Worm (Caenorhabditis elegans) whole organism, L4 larva: ENCODE results near the gene rpl-34.
A peak's percentile ranks its signal among the peaks of the same experiment; 100 is the strongest.

Source experiments
- D1046.2 ChIP-seq: fragments of 200-800 bp; sonication (Bioruptor generic); IDR thresholded peaks from 2 replicates; pipeline ENCODE4 v1.3.6; 2022; ENCODE audit warnings: missing genetic modification characterization, missing compliant biosample characterization
- F26F4.8 ChIP-seq: fragments of 200-800 bp; sonication (Bioruptor generic); conservative IDR thresholded peaks from 2 replicates; pipeline ENCODE4 v1.3.6; 2022; ENCODE audit warnings: missing genetic modification characterization, missing compliant biosample characterization
- T20F7.1 ChIP-seq: fragments of 200-800 bp; sonication (Bioruptor generic); optimal IDR thresholded peaks from 2 replicates; lab custom pipeline; 2018; ENCODE audit warnings: mild to moderate bottlenecking, missing genetic modification characterization, missing compliant biosample characterization
- Y105C5A.15 ChIP-seq: fragments of 200-800 bp; sonication (Bioruptor generic); IDR thresholded peaks from 2 replicates; pipeline ENCODE4 v1.3.6; 2022; ENCODE audit warnings: missing genetic modification characterization, missing compliant biosample characterization
- Y48G9A.11 ChIP-seq: fragments of 200-800 bp; sonication (Bioruptor generic); IDR thresholded peaks from 2 replicates; pipeline ENCODE4 v1.3.6; 2022; ENCODE audit warnings: missing genetic modification reagents, missing genetic modification characterization, missing compliant biosample characterization
- attf-4 ChIP-seq: sonication (generic microtip); optimal IDR thresholded peaks from 3 replicates; lab custom pipeline; 2017; ENCODE audit warnings: missing biosample characterization, missing genetic modification characterization
- ceh-20 ChIP-seq: fragments of 200-800 bp; sonication (Bioruptor generic); IDR thresholded peaks from 2 replicates; pipeline ENCODE4 v1.3.6; 2022; ENCODE audit warnings: missing genetic modification reagents, missing genetic modification characterization, missing compliant biosample characterization
- ces-1 ChIP-seq: fragments of 150-350 bp; sonication (generic microtip); optimal IDR thresholded peaks from 4 replicates; lab custom pipeline; 2014; ENCODE audit warnings: missing biosample characterization, missing genetic modification reagents, missing genetic modification characterization
- daf-16 ChIP-seq, 3 experiments: sonication (generic microtip); optimal IDR thresholded peaks; 2 replicates each; lab custom pipeline; 2016 to 2017; ENCODE audit warnings: missing genetic modification characterization in 3 of 3, missing genetic modification reagents in 3 of 3, mild to moderate bottlenecking in 2 of 3, missing compliant biosample characterization in 2 of 3, missing biosample characterization in 1 of 3, moderate library complexity in 1 of 3
- dmd-6 ChIP-seq: fragments of 200-800 bp; sonication (Bioruptor generic); IDR thresholded peaks from 2 replicates; pipeline ENCODE4 v1.3.6; 2022; ENCODE audit warnings: missing genetic modification reagents, missing genetic modification characterization, missing compliant biosample characterization
- dmd-8 ChIP-seq: fragments of 200-800 bp; sonication (Bioruptor generic); IDR thresholded peaks from 2 replicates; pipeline ENCODE4 v1.3.6; 2022; ENCODE audit warnings: missing genetic modification characterization, missing compliant biosample characterization
- dmd-9 ChIP-seq: fragments of 200-800 bp; sonication (Bioruptor generic); IDR thresholded peaks from 2 replicates; pipeline ENCODE4 v1.3.6; 2022; ENCODE audit warnings: missing genetic modification reagents, missing genetic modification characterization, missing compliant biosample characterization
- dpl-1 ChIP-seq: fragments of 150-350 bp; optimal IDR thresholded peaks from 2 replicates; lab custom pipeline; 2014; ENCODE audit warnings: missing biosample characterization, missing genetic modification reagents, missing genetic modification characterization
- dve-1 ChIP-seq: sonication (generic microtip); optimal IDR thresholded peaks from 2 replicates; lab custom pipeline; 2017; ENCODE audit warnings: antibody characterized with exemption, mild to moderate bottlenecking, missing genetic modification characterization, missing compliant biosample characterization; ENCODE audit not compliant: insufficient read depth
- egl-43 ChIP-seq: fragments of 200-800 bp; sonication (Bioruptor generic); IDR thresholded peaks from 2 replicates; pipeline ENCODE4 v1.3.6; 2022; ENCODE audit warnings: missing genetic modification reagents, missing genetic modification characterization, missing compliant biosample characterization
- hif-1 ChIP-seq, 2 experiments: sonication (generic microtip); optimal IDR thresholded peaks; 2 replicates each; lab custom pipeline; 2016 to 2017; ENCODE audit warnings: missing compliant biosample characterization in 2 of 2, missing genetic modification characterization in 2 of 2, missing genetic modification reagents in 2 of 2, missing genotype in 2 of 2, mild to moderate bottlenecking in 1 of 2
- hlh-11 ChIP-seq: fragments of 200-800 bp; sonication (Bioruptor generic); optimal IDR thresholded peaks from 2 replicates; lab custom pipeline; 2018; ENCODE audit warnings: mild to moderate bottlenecking, missing genetic modification characterization, missing compliant biosample characterization
- lin-39 ChIP-seq: fragments of 150-350 bp; optimal IDR thresholded peaks from 2 replicates; lab custom pipeline; 2014; ENCODE audit warnings: missing biosample characterization, missing genetic modification reagents, missing genetic modification characterization
- lsy-2 ChIP-seq, 2 experiments: fragments of 150-350 bp in 1 of 2; sonication (generic microtip) in 1 of 2; optimal IDR thresholded peaks; 2 replicates each; lab custom pipeline; 2014 to 2017; ENCODE audit warnings: missing biosample characterization in 2 of 2, missing genetic modification characterization in 2 of 2
- mep-1 ChIP-seq: fragments of 150-350 bp; sonication (generic microtip); optimal IDR thresholded peaks from 3 replicates; lab custom pipeline; 2014; ENCODE audit warnings: missing biosample characterization, missing genetic modification characterization
- mes-2 ChIP-seq: sonication (generic microtip); optimal IDR thresholded peaks from 2 replicates; lab custom pipeline; 2016; ENCODE audit warnings: missing genotype, mild to moderate bottlenecking, missing genetic modification characterization, missing compliant biosample characterization; ENCODE audit not compliant: poor library complexity, severe bottlenecking
- nhr-111 ChIP-seq: fragments of 200-800 bp; sonication (Bioruptor generic); optimal IDR thresholded peaks from 2 replicates; lab custom pipeline; 2018; ENCODE audit warnings: mild to moderate bottlenecking, missing genetic modification characterization, missing compliant biosample characterization
- nhr-237 ChIP-seq: sonication (generic microtip); optimal IDR thresholded peaks from 2 replicates; lab custom pipeline; 2017; ENCODE audit warnings: missing biosample characterization, missing genetic modification characterization
- nhr-28 ChIP-seq: fragments of 150-350 bp; optimal IDR thresholded peaks from 2 replicates; lab custom pipeline; 2014; ENCODE audit warnings: missing biosample characterization, missing genetic modification characterization
- nhr-48 ChIP-seq: sonication (generic microtip); optimal IDR thresholded peaks from 2 replicates; lab custom pipeline; 2016; ENCODE audit warnings: mild to moderate bottlenecking, missing genetic modification characterization, missing compliant biosample characterization
- nhr-6 ChIP-seq: fragments of 150-350 bp; optimal IDR thresholded peaks from 2 replicates; lab custom pipeline; 2014; ENCODE audit warnings: missing biosample characterization, missing genetic modification characterization
- php-3 ChIP-seq: fragments of 200-800 bp; sonication (Bioruptor generic); IDR thresholded peaks from 2 replicates; pipeline ENCODE4 v1.3.6; 2022; ENCODE audit warnings: missing genetic modification reagents, missing genetic modification characterization, missing compliant biosample characterization
- sdz-12 ChIP-seq: fragments of 200-800 bp; sonication (Bioruptor generic); optimal IDR thresholded peaks from 2 replicates; lab custom pipeline; 2018; ENCODE audit warnings: mild to moderate bottlenecking, missing genetic modification characterization, missing compliant biosample characterization
- snpc-1.2 ChIP-seq: fragments of 200-800 bp; sonication (Bioruptor generic); IDR thresholded peaks from 2 replicates; pipeline ENCODE4 v1.3.6; 2022; ENCODE audit warnings: missing genetic modification reagents, missing genetic modification characterization, missing compliant biosample characterization
- spr-1 ChIP-seq: sonication (generic microtip); optimal IDR thresholded peaks from 2 replicates; lab custom pipeline; 2016; ENCODE audit warnings: mild to moderate bottlenecking, missing genetic modification characterization, missing compliant biosample characterization
- unc-130 ChIP-seq: sonication (generic microtip); optimal IDR thresholded peaks from 2 replicates; lab custom pipeline; 2016; ENCODE audit warnings: missing genetic modification reagents, missing genetic modification characterization, missing compliant biosample characterization
- unc-62 ChIP-seq, 3 experiments: fragments of 150-350 bp in 1 of 3; sonication (generic microtip); optimal IDR thresholded peaks in 2 of 3; peaks in 1 of 3; 1 replicate in 1 of 3; 2 replicates in 2 of 3; lab custom pipeline; 2014 to 2017; ENCODE audit warnings: missing biosample characterization in 3 of 3, missing genetic modification characterization in 3 of 3, missing genetic modification reagents in 3 of 3, missing genotype in 1 of 3
- ztf-7 ChIP-seq: fragments of 150-350 bp; optimal IDR thresholded peaks from 2 replicates; lab custom pipeline; 2014; ENCODE audit warnings: missing biosample characterization, missing genetic modification characterization

The rpl-34 gene

ce11 chrIV:12275892-12276291, 7.1 kb downstream of the rpl-34 start, which contains the start of gene vps-8:
TSS of gene vps-8 (minus strand) at chrIV:12275992.
- TF ChIP-seq dmd-6 (GFP tag; lab: Robert Waterston, UW), result no peak
- no peak for TF ChIP-seq dmd-9 (GFP tag; lab: Robert Waterston, UW)
- TF ChIP-seq nhr-6 (tag; lab: Kevin White, UChicago), result no peak
- TF ChIP-seq ceh-20 (GFP tag; lab: Robert Waterston, UW), result no peak
- no peak for TF ChIP-seq T20F7.1 (GFP tag; lab: Kevin White, UChicago)
- no peak for TF ChIP-seq lin-39 (tag; lab: Kevin White, UChicago)
- no peak for TF ChIP-seq unc-62 (GFP tag; optimal IDR thresholded peaks at IDR 0.05 in 1 of 2; lab: Kevin White, UChicago)
- no peak for TF ChIP-seq unc-62 (tag; optimal IDR thresholded peaks at IDR 0.05; lab: Kevin White, UChicago)
- no peak for TF ChIP-seq snpc-1.2 (GFP tag; lab: Robert Waterston, UW)
- TF ChIP-seq dmd-8 (GFP tag; lab: Robert Waterston, UW), result no peak
- TF ChIP-seq attf-4 (tag; lab: Kevin White, UChicago), result no peak
- no peak for TF ChIP-seq nhr-237 (tag; lab: Kevin White, UChicago)
- TF ChIP-seq Y105C5A.15 (GFP tag; lab: Robert Waterston, UW), result no peak
- no peak for TF ChIP-seq sdz-12

- no peak for TF ChIP-seq ces-1 (GFP tag; lab: Kevin White, UChicago)
- no peak for TF ChIP-seq spr-1
- peak; percentile 20 for TF ChIP-seq nhr-6 (tag; lab: Kevin White, UChicago)
- peak in 1 of 2 experiments; percentile 84 for TF ChIP-seq unc-62 (GFP tag; optimal IDR thresholded peaks at IDR 0.05 in 1 of 2; lab: Kevin White, UChicago)
- no peak for TF ChIP-seq unc-62 (tag; optimal IDR thresholded peaks at IDR 0.05; lab: Kevin White, UChicago)
- peak in 1 of 2 experiments; percentile 11 for TF ChIP-seq hif-1 (tag; optimal IDR thresholded peaks at IDR 0.05; lab: Kevin White, UChicago)
- TF ChIP-seq unc-130 (GFP tag; lab: Kevin White, UChicago), result peak; percentile 50
- no peak for TF ChIP-seq nhr-111
- TF ChIP-seq mes-2 (tag; lab: Kevin White, UChicago), result peak; percentile 88
- no peak for TF ChIP-seq php-3 (GFP tag; lab: Robert Waterston, UW)
- peak in 1 of 2 experiments; percentile 72 for TF ChIP-seq lsy-2 (tag; optimal IDR thresholded peaks at IDR 0.05; lab: Kevin White, UChicago)
These were observed 9.7 kb downstream of the rpl-34 start, which contains the start of the genes tag-335 and vkmt-1 for ce11 chrIV:12278507-12278906. TSS of gene tag-335 (minus strand) at chrIV:12278594. TSS of gene vkmt-1 (plus strand) at chrIV:12278725.

DNA sequence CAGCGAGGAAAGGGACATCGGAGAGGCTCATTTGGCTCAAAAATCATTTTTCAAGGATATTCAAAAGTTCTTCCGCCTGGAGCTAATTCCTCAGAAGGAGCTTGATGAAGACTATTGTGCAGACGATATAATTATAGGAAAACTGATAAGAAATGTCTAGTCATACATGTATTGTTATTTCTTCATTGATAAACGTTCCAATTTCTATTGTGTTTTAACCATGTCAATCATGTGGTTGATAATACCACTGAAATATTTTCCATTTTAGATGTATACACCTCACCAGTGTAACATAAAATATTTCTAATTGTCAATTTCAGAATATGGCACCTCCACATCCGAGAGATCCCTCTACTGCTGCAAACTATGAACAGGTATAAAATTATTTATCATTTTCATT, 10.5 kb downstream of the rpl-34 start, which contains the start of gene ltah-1.1:
Gene ltah-1.1, plus strand, starts transcription at position 283 of the 400 bp plus-strand sequence.
- TF ChIP-seq Y48G9A.11 (GFP tag; lab: Robert Waterston, UW) (no peak), snpc-1.2 (GFP tag; lab: Robert Waterston, UW) (no peak), nhr-48 (tag; lab: Kevin White, UChicago) (no peak), mep-1 (tag; lab: Kevin White, UChicago) (no peak), F26F4.8 (GFP tag; lab: Robert Waterston, UW) (no peak), dmd-6 (GFP tag; lab: Robert Waterston, UW) (peak; percentile 42; the same call in 1 of the 2 replicates), hlh-11 (tag; lab: Kevin White, UChicago) (peak; percentile 2), daf-16 (GFP tag; optimal IDR thresholded peaks at IDR 0.05; lab: Kevin White, UChicago) (no peak), daf-16 (tag; optimal IDR thresholded peaks at IDR 0.05; lab: Kevin White, UChicago) (peak; percentile 16), nhr-28 (tag; lab: Kevin White, UChicago) (peak; percentile 20), Y105C5A.15 (GFP tag; lab: Robert Waterston, UW) (no peak), dve-1 (tag; lab: Kevin White, UChicago) (peak; percentile 27)

DNA sequence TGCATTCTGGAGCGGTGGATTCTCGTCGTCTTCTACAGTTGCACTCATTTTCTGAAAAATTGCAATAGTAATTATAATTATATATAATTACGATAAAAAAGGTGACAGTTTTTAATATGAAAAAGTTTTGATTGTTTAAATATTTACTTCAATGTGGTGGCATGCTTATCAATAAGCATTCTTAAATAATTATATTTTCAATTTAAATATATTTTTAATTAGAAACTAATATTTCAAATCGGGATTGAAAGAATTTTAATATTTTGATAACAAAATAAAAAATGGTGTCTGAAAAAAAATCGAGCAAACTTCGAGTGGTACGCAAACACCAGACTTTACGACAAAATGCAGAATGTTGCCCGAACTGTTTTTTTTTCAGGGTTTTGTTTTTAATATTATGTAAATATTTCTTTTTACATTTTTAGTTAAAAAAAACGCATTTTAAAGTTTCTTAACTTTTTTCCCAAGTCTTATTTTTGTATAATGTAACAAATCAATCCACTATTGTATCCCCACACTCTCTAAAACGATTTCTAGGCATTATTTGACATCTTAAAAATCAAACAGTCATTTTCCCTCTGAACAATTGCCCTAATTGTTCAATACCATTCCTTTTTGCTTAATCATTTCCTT, 13.5 kb downstream of the rpl-34 start, which contains the start of the genes C42C1.12 and C42C1.19:
Gene C42C1.12, minus strand, starts transcription at position 51 of the 633 bp plus-strand sequence.
Gene C42C1.19, plus strand, starts transcription at position 583 of the 633 bp plus-strand sequence.
- TF ChIP-seq ztf-7 (peak; percentile 73), dve-1 (tag; lab: Kevin White, UChicago) (peak; percentile 7), egl-43 (GFP tag; lab: Robert Waterston, UW) (no peak), lsy-2 (tag; optimal IDR thresholded peaks at IDR 0.05; lab: Kevin White, UChicago) (peak in 1 of 2 experiments; percentile 73), dpl-1 (GFP tag; lab: Kevin White, UChicago) (peak; percentile 53), nhr-237 (tag; lab: Kevin White, UChicago) (no peak), mes-2 (tag; lab: Kevin White, UChicago) (peak; percentile 45), nhr-6 (tag; lab: Kevin White, UChicago) (no peak), D1046.2 (GFP tag; lab: Robert Waterston, UW) (no peak), nhr-28 (tag; lab: Kevin White, UChicago) (no peak)
